6 worm cellular contexts compared by ENCODE assay signal in genomic region chrIII:1806183-1806798, ce11.
TF ChIP-seq lines count a peak whose summit lies in the region.

No protein-coding gene starts in this region.

TF ChIP-seq in whole organism, L1 larva, 84 proteins besides CTCF, POLR2A, EP300 and RAD21:
- TF ChIP-seq skn-1 (tag; optimal IDR thresholded peaks at IDR 0.05; lab: Kevin White, UChicago): no peak
- no peak for TF ChIP-seq lsy-2 (tag; optimal IDR thresholded peaks at IDR 0.05; lab: Kevin White, UChicago)
- peak; percentile 64 for TF ChIP-seq ceh-8 (GFP tag; optimal IDR thresholded peaks at IDR 0.05; lab: Kevin White, UChicago)

TF ChIP-seq in whole organism, L3 larva, 47 proteins besides CTCF, POLR2A, EP300 and RAD21:
- TF ChIP-seq ceh-16 (tag; optimal IDR thresholded peaks at IDR 0.05; lab: Kevin White, UChicago) (no peak), ceh-28 (tag; optimal IDR thresholded peaks at IDR 0.05; lab: Kevin White, UChicago) (peak; percentile 92)
TF ChIP-seq in whole organism, L3 larva: peak in this region for 1.

TF ChIP-seq in whole organism, L4 larva, 104 proteins besides CTCF, POLR2A, EP300 and RAD21:
- TF ChIP-seq ceh-28 (tag; optimal IDR thresholded peaks at IDR 0.05; lab: Kevin White, UChicago): peak; percentile 94
- no peak for TF ChIP-seq mdt-29 (GFP tag; IDR thresholded peaks at IDR 0.05; lab: Robert Waterston, UW)
- TF ChIP-seq set-16 (GFP tag; IDR thresholded peaks at IDR 0.05; lab: Robert Waterston, UW): peak; percentile 97
- TF ChIP-seq hlh-11 (tag; optimal IDR thresholded peaks at IDR 0.05; lab: Kevin White, UChicago): no peak
TF ChIP-seq in whole organism, L4 larva: peak in this region for 2.

TF ChIP-seq in whole organism, late embryonic, 69 proteins besides CTCF, POLR2A, EP300 and RAD21:
- TF ChIP-seq C08G9.2 (tag; optimal IDR thresholded peaks at IDR 0.05; lab: Kevin White, UChicago) (peak; percentile 2), syd-9 (tag; optimal IDR thresholded peaks at IDR 0.05; lab: Kevin White, UChicago) (no peak), pax-1 (tag; optimal IDR thresholded peaks at IDR 0.05; lab: Kevin White, UChicago) (no peak), elt-4 (tag; optimal IDR thresholded peaks at IDR 0.05; lab: Kevin White, UChicago) (peak; percentile 4), ceh-48 (tag; optimal IDR thresholded peaks at IDR 0.05; lab: Kevin White, UChicago) (peak; percentile 36), fkh-10 (GFP tag; optimal IDR thresholded peaks at IDR 0.05; lab: Kevin White, UChicago) (no peak), elt-2 (tag; optimal IDR thresholded peaks at IDR 0.05; lab: Kevin White, UChicago) (no peak), pha-4 (tag; optimal IDR thresholded peaks at IDR 0.05; lab: Kevin White, UChicago) (no peak), pros-1 (tag; optimal IDR thresholded peaks at IDR 0.05; lab: Kevin White, UChicago) (no peak), Y22D7AL.16 (tag; optimal IDR thresholded peaks at IDR 0.05; lab: Kevin White, UChicago) (no peak), madf-2 (tag; optimal IDR thresholded peaks at IDR 0.05; lab: Kevin White, UChicago) (no peak), F13H6.1 (tag; optimal IDR thresholded peaks at IDR 0.05; lab: Kevin White, UChicago) (no peak), T23F11.4 (GFP tag; optimal IDR thresholded peaks at IDR 0.05; lab: Kevin White, UChicago) (no peak), ttx-3 (tag; optimal IDR thresholded peaks at IDR 0.05; lab: Kevin White, UChicago) (no peak), nhr-11 (tag; optimal IDR thresholded peaks at IDR 0.05; lab: Kevin White, UChicago) (no peak)

TF ChIP-seq in whole organism, midembryonic, 9 proteins besides CTCF, POLR2A, EP300 and RAD21:
- TF ChIP-seq ref-1 (GFP tag; conservative IDR thresholded peaks at IDR 0.05; lab: Robert Waterston, UW): no peak
- TF ChIP-seq T22C8.4 (GFP tag; IDR thresholded peaks at IDR 0.05; lab: Robert Waterston, UW): peak; percentile 84
TF ChIP-seq in whole organism, midembryonic: peak in this region for 1.

TF ChIP-seq in whole organism, young adult, 124 proteins besides CTCF, POLR2A, EP300 and RAD21:
- TF ChIP-seq mcd-1 (GFP tag; IDR thresholded peaks at IDR 0.05; lab: Robert Waterston, UW) (0 out of 2 replicates have a peak, but pooled peaks have one; percentile 33), zfh-2 (GFP tag; conservative IDR thresholded peaks at IDR 0.05; lab: Robert Waterston, UW) (peak; percentile 93), ekl-4 (GFP tag; IDR thresholded peaks at IDR 0.05; lab: Robert Waterston, UW) (0 out of 2 replicates have a peak, but pooled peaks have one; percentile 3), rpc-1 (optimal IDR thresholded peaks at IDR 0.05; lab: Kevin White, UChicago) (no peak), rpc-1 (tag; optimal IDR thresholded peaks at IDR 0.05; lab: Kevin White, UChicago) (no peak), egrh-3 (GFP tag; IDR thresholded peaks at IDR 0.05; lab: Robert Waterston, UW) (peak; percentile 90), mes-4 (tag; optimal IDR thresholded peaks at IDR 0.05; lab: Kevin White, UChicago) (peak; percentile 2)
